Fruit fly (Drosophila melanogaster): ENCODE data around the gene Oseg5.

The Oseg5 gene

dm6 chr2L:20826226-20826625, 9.4 kb downstream of the Oseg5 start:
- TF ChIP-seq gl (tag; optimal IDR thresholded peaks at IDR 0.05) (no peak), Pif1A (GFP tag; optimal IDR thresholded peaks at IDR 0.05) (no peak), Pif1B (GFP tag; optimal IDR thresholded peaks at IDR 0.05) (no peak), CG10348 (GFP tag; IDR thresholded peaks at IDR 0.05) (no peak), CG12605 (GFP tag; IDR thresholded peaks at IDR 0.05) (no peak), CG32121 (GFP tag; IDR thresholded peaks at IDR 0.05) (no peak), CG14655 (GFP tag; optimal IDR thresholded peaks at IDR 0.05) (no peak)

DNA sequence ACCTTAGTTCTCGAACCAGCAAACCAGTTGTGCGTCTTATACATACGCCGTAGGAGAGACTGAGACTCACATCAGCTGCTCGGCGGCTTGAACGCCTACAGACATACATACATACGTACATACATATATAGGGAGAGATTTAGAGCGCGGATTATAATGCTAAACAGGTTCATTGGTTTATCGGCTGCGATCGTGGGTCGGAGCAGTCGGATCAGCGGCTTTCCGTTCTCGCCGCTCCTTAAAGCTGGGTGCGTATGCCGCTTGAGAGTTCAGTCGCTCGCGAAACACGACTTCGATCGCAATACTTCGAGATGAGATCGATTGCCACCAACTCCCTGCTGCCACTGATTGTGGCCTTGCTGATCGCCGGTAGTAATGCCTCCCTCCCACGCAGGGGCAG, 10.4 kb downstream of the Oseg5 start:
- peak; percentile 16 for TF ChIP-seq gl (tag; optimal IDR thresholded peaks at IDR 0.05)
- no peak for TF ChIP-seq D1 (tag; optimal IDR thresholded peaks at IDR 0.05)
- TF ChIP-seq CG8159 (tag; optimal IDR thresholded peaks at IDR 0.05), result no peak
- peak; percentile 89 for TF ChIP-seq CG13204 (GFP tag; optimal IDR thresholded peaks at IDR 0.05)
- peak; percentile 57; the same call in 1 of the 2 replicates for TF ChIP-seq CG12605 (GFP tag; IDR thresholded peaks at IDR 0.05)
- peak; percentile 89 for TF ChIP-seq EcR (GFP tag; optimal IDR thresholded peaks at IDR 0.05)
- TF ChIP-seq CG8301 (tag; optimal IDR thresholded peaks at IDR 0.05), result no peak
- no peak for TF ChIP-seq CG32121 (GFP tag; IDR thresholded peaks at IDR 0.05)

DNA sequence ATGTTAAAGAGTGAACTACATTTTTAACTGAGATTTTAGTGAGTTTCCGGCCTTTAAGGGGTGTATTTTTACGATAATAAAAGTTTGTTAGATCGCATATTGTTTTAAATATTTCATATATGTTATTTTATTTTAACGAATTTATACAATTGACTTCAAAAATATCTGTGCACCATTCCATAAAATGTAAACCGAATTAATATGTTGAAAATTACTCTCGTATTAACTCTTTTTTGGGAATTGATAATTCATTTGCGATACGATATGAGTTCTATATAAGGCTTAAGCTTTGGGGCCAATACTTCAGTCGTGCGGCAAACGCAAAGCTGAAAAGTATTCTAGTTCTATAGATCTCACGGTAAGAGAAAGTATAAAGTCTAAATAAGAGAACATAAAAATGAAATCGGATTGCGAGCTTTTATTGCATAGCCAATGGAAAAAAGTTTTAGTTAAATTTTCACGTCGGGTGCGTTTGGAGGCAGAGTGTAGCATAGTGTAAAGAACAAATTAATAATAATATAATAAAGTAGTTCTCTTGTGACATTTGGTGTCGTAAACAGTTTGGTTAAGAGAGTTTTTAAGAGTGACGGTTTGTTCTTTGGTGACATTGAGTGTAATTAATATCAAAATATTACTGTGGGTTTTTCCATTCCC, 11.4 kb downstream of the Oseg5 start:
- no peak for TF ChIP-seq CG8159 (tag; optimal IDR thresholded peaks at IDR 0.05)
- TF ChIP-seq CG32121 (GFP tag; IDR thresholded peaks at IDR 0.05), result peak; percentile 10; the same call in 1 of the 2 replicates

DNA sequence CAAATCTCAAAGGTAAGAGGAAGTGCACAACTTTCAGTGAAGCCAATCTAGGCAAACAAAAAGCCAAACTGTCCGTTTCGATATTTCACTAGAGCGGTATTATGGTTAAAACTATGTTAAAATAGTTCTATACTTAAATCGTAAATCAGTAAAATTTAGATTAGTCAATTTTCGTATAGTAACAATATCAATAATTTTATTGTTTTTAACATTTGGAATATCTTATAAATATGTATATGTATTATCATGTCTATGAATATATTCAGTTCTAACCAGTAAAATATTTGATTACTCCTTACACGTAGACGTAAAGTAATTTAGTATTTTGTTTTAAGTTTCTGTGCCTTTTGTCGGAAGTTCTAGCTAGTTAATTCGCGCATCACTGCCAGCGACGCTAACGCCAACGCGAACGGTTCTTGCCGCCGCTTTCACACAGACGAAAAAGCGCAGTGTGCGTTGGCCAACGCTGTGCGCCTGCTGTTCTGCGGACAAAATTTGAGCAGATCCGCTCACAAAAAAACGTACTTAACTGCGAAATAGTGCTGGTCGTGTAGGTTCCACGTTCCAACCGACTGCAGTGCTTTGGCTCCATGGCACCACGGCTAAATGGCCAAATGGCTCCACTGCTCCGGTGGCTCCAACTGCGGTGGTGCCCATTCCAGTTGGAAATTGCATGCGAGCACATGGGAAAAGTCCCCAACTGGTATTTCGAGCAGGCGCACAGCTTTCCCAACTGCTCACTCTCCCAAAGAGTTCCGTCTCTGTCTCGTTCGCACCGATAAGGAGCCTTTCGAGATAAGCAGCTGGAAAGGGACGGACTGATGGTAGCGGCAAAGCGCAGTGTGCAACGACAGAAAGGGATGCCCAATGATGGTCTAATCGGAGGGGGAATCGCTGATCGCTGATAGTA, 12.2 kb downstream of the Oseg5 start:
- TF ChIP-seq CG17806 (tag; optimal IDR thresholded peaks at IDR 0.05) (no peak), Pif1B (GFP tag; optimal IDR thresholded peaks at IDR 0.05) (peak; percentile 30), CG32121 (GFP tag; IDR thresholded peaks at IDR 0.05) (peak; percentile 82), CG13204 (GFP tag; optimal IDR thresholded peaks at IDR 0.05) (peak; percentile 94), D1 (tag; optimal IDR thresholded peaks at IDR 0.05) (no peak), Pif1A (GFP tag; optimal IDR thresholded peaks at IDR 0.05) (peak; percentile 8), CG9948 (tag; optimal IDR thresholded peaks at IDR 0.05) (peak; percentile 30), CG12605 (GFP tag; IDR thresholded peaks at IDR 0.05) (0 out of 2 replicates have a peak, but pooled peaks have one; percentile 15), gl (tag; optimal IDR thresholded peaks at IDR 0.05) (peak; percentile 60), CG8301 (tag; optimal IDR thresholded peaks at IDR 0.05) (no peak), CG15710 (tag; optimal IDR thresholded peaks at IDR 0.05) (no peak), Snoo (tag; optimal IDR thresholded peaks at IDR 0.05) (peak; percentile 28), fd96Ca (GFP tag; IDR thresholded peaks at IDR 0.05) (peak; percentile 11; the same call in 2 of the 3 replicates), CG14655 (GFP tag; optimal IDR thresholded peaks at IDR 0.05) (peak; percentile 45), rn (GFP tag; IDR thresholded peaks at IDR 0.05) (no peak), EcR (GFP tag; optimal IDR thresholded peaks at IDR 0.05) (peak; percentile 72), CG8159 (tag; optimal IDR thresholded peaks at IDR 0.05) (peak; percentile 26), Ets98B (GFP tag; IDR thresholded peaks at IDR 0.05) (peak; percentile 69; the same call in 1 of the 2 replicates), CG34367 (tag; optimal IDR thresholded peaks at IDR 0.05) (no peak), CG4496 (GFP tag; IDR thresholded peaks at IDR 0.05) (0 out of 3 replicates have a peak, but pooled peaks have one; percentile 65), CG10348 (GFP tag; IDR thresholded peaks at IDR 0.05) (no peak)

- TF ChIP-seq EcR (GFP tag; optimal IDR thresholded peaks at IDR 0.05), result peak; percentile 70
- TF ChIP-seq CG13204 (GFP tag; optimal IDR thresholded peaks at IDR 0.05), result peak; percentile 82
- peak; percentile 75; the same call in 1 of the 2 replicates for TF ChIP-seq CG32121 (GFP tag; IDR thresholded peaks at IDR 0.05)
- TF ChIP-seq CG9948 (tag; optimal IDR thresholded peaks at IDR 0.05), result no peak
- TF ChIP-seq Snoo (tag; optimal IDR thresholded peaks at IDR 0.05), result no peak
- TF ChIP-seq rn (GFP tag; IDR thresholded peaks at IDR 0.05), result no peak
- no peak for TF ChIP-seq CG8301 (tag; optimal IDR thresholded peaks at IDR 0.05)
- no peak for TF ChIP-seq gl (tag; optimal IDR thresholded peaks at IDR 0.05)
- peak; percentile 44; the same call in 1 of the 3 replicates for TF ChIP-seq CG4496 (GFP tag; IDR thresholded peaks at IDR 0.05)
- TF ChIP-seq D1 (tag; optimal IDR thresholded peaks at IDR 0.05), result no peak
- TF ChIP-seq CG10348 (GFP tag; IDR thresholded peaks at IDR 0.05), result no peak
- peak; percentile 36; the same call in 1 of the 3 replicates for TF ChIP-seq fd96Ca (GFP tag; IDR thresholded peaks at IDR 0.05)
- no peak for TF ChIP-seq CG34367 (tag; optimal IDR thresholded peaks at IDR 0.05)
- peak; percentile 57 for TF ChIP-seq Ets98B (GFP tag; IDR thresholded peaks at IDR 0.05)
- TF ChIP-seq CG14655 (GFP tag; optimal IDR thresholded peaks at IDR 0.05), result no peak
These were observed 13.0 kb downstream of the Oseg5 start, which contains the start of gene CG9331 for dm6 chr2L:20822489-20823195. TSS of gene CG9331 (plus strand) at chr2L:20822828.
